Fruit fly (Drosophila melanogaster): Measurements from ENCODE around the gene Eip93F.

DNA sequence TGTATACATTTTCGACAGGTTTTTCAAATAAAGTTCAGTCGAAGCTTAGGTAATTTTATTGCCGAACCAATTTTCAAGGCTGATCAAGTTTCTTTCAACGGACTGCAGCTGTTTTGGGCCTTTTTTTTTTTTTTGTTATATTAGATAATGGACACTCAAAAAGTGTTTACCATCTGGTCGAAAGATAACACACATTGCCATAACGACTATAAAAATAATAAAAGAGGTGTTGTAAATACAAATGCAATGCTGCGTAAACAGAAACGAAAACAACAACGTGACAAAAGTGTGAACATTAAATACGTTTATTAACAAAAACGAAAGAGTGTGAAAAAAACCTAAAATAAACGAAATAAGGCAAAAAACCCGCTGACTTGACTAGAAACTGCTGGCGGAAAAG lies 28.9 kb downstream of the Eip93F start:
- TF ChIP-seq OdsH (GFP tag; optimal IDR thresholded peaks at IDR 0.05) (no peak), CG1621 (tag; optimal IDR thresholded peaks at IDR 0.05) (no peak), fd85E (GFP tag; optimal IDR thresholded peaks at IDR 0.05) (no peak), Gug (GFP tag; IDR thresholded peaks at IDR 0.05) (no peak), CG6808 (GFP tag; optimal IDR thresholded peaks at IDR 0.05) (no peak), Blimp-1 (GFP tag; optimal IDR thresholded peaks at IDR 0.05) (no peak), Sox102F (GFP tag; optimal IDR thresholded peaks at IDR 0.05) (no peak), CG16779 (tag; optimal IDR thresholded peaks at IDR 0.05) (no peak)

Data from whole organism, prepupa.